Worm (Caenorhabditis elegans) whole organism, L4 larva: Measurements from ENCODE around the gene erfa-3.

Experiments
- D1046.2 ChIP-seq: fragments of 200-800 bp; sonication (Bioruptor generic); IDR thresholded peaks from 2 replicates; pipeline ENCODE4 v1.3.6; 2022; ENCODE audit warnings: missing genetic modification characterization, missing compliant biosample characterization
- T26A8.4 ChIP-seq: fragments of 200-800 bp; sonication (Bioruptor generic); IDR thresholded peaks from 2 replicates; pipeline ENCODE4 v1.3.6; 2022; ENCODE audit warnings: missing genetic modification characterization, missing compliant biosample characterization
- Y105C5A.15 ChIP-seq: fragments of 200-800 bp; sonication (Bioruptor generic); IDR thresholded peaks from 2 replicates; pipeline ENCODE4 v1.3.6; 2022; ENCODE audit warnings: missing genetic modification characterization, missing compliant biosample characterization
- aha-1 ChIP-seq: fragments of 150-350 bp; peaks from one replicate; lab custom pipeline; 2014; ENCODE audit warnings: missing biosample characterization, missing genetic modification characterization
- aly-2 ChIP-seq: sonication (generic microtip); optimal IDR thresholded peaks from 2 replicates; lab custom pipeline; 2018; ENCODE audit warnings: missing biosample characterization, missing genetic modification characterization
- ama-1 ChIP-seq: fragments of 150-350 bp; optimal IDR thresholded peaks from 2 replicates; lab custom pipeline; 2014; ENCODE audit warnings: inconsistent platforms, mixed read lengths
- ceh-82 ChIP-seq: sonication (generic microtip); optimal IDR thresholded peaks from 2 replicates; lab custom pipeline; 2017; ENCODE audit warnings: missing biosample characterization, missing genetic modification characterization
- cey-2 ChIP-seq: sonication (generic microtip); optimal IDR thresholded peaks from 3 replicates; lab custom pipeline; 2017; ENCODE audit warnings: missing genetic modification characterization, mild to moderate bottlenecking, missing compliant biosample characterization, antibody characterized with exemption, borderline replicate concordance; ENCODE audit not compliant: insufficient read depth
- ctbp-1 ChIP-seq: fragments of 200-800 bp; sonication (Bioruptor generic); IDR thresholded peaks from 2 replicates; pipeline ENCODE4 v1.3.6; 2022; ENCODE audit warnings: missing genetic modification reagents, missing genetic modification characterization, missing compliant biosample characterization
- daf-19 ChIP-seq: fragments of 200-800 bp; sonication (Bioruptor generic); conservative IDR thresholded peaks from 2 replicates; pipeline ENCODE4 v1.3.6; 2022; ENCODE audit warnings: missing genetic modification characterization, missing compliant biosample characterization
- dmd-9 ChIP-seq: fragments of 200-800 bp; sonication (Bioruptor generic); IDR thresholded peaks from 2 replicates; pipeline ENCODE4 v1.3.6; 2022; ENCODE audit warnings: missing genetic modification reagents, missing genetic modification characterization, missing compliant biosample characterization
- duxl-1 ChIP-seq: sonication (generic microtip); optimal IDR thresholded peaks from 2 replicates; lab custom pipeline; 2016; ENCODE audit warnings: mild to moderate bottlenecking, missing genetic modification characterization, moderate library complexity, missing compliant biosample characterization; ENCODE audit not compliant: poor library complexity
- dve-1 ChIP-seq: sonication (generic microtip); optimal IDR thresholded peaks from 2 replicates; lab custom pipeline; 2017; ENCODE audit warnings: antibody characterized with exemption, mild to moderate bottlenecking, missing genetic modification characterization, missing compliant biosample characterization; ENCODE audit not compliant: insufficient read depth
- egl-43 ChIP-seq: fragments of 200-800 bp; sonication (Bioruptor generic); IDR thresholded peaks from 2 replicates; pipeline ENCODE4 v1.3.6; 2022; ENCODE audit warnings: missing genetic modification reagents, missing genetic modification characterization, missing compliant biosample characterization
- fos-1 ChIP-seq: fragments of 150-350 bp; optimal IDR thresholded peaks from 2 replicates; lab custom pipeline; 2014; ENCODE audit warnings: missing biosample characterization, missing genetic modification characterization
- gei-8 ChIP-seq: fragments of 200-800 bp; sonication (Bioruptor generic); optimal IDR thresholded peaks from 2 replicates; lab custom pipeline; 2018; ENCODE audit warnings: mild to moderate bottlenecking, missing genetic modification characterization, missing compliant biosample characterization
- hif-1 ChIP-seq, 2 experiments: sonication (generic microtip); optimal IDR thresholded peaks; 2 replicates each; lab custom pipeline; 2016 to 2017; ENCODE audit warnings: missing compliant biosample characterization in 2 of 2, missing genetic modification characterization in 2 of 2, missing genetic modification reagents in 2 of 2, missing genotype in 2 of 2, mild to moderate bottlenecking in 1 of 2
- hlh-30 ChIP-seq: sonication (generic microtip); optimal IDR thresholded peaks from 2 replicates; lab custom pipeline; 2017; ENCODE audit warnings: antibody characterized with exemption, mild to moderate bottlenecking, missing genetic modification characterization, missing compliant biosample characterization; ENCODE audit not compliant: insufficient read depth
- jun-1 ChIP-seq: fragments of 150-350 bp; optimal IDR thresholded peaks from 2 replicates; lab custom pipeline; 2014; ENCODE audit warnings: missing biosample characterization, missing genetic modification reagents, missing genetic modification characterization
- lin-38 ChIP-seq: fragments of 200-800 bp; sonication (Bioruptor generic); IDR thresholded peaks from 2 replicates; pipeline ENCODE4 v1.3.6; 2022; ENCODE audit warnings: missing genetic modification reagents, missing genetic modification characterization, missing compliant biosample characterization
- madf-5 ChIP-seq, 2 experiments: fragments of 200-800 bp; sonication (Bioruptor generic); IDR thresholded peaks; 2 replicates each; pipeline ENCODE4 v1.3.6; 2022; ENCODE audit warnings: missing compliant biosample characterization in 2 of 2, missing genetic modification characterization in 2 of 2
- madf-9 ChIP-seq: fragments of 200-800 bp; sonication (Bioruptor generic); conservative IDR thresholded peaks from 2 replicates; pipeline ENCODE4 v1.3.6; 2022; ENCODE audit warnings: missing genetic modification reagents, missing genetic modification characterization, missing compliant biosample characterization
- mdl-1 ChIP-seq, 2 experiments: fragments of 150-350 bp in 1 of 2; sonication (generic microtip) in 1 of 2; optimal IDR thresholded peaks; 2 replicates each; lab custom pipeline; 2014 to 2017; ENCODE audit warnings: missing biosample characterization in 2 of 2, missing genetic modification characterization in 2 of 2
- mep-1 ChIP-seq: fragments of 150-350 bp; sonication (generic microtip); optimal IDR thresholded peaks from 3 replicates; lab custom pipeline; 2014; ENCODE audit warnings: missing biosample characterization, missing genetic modification characterization
- mes-2 ChIP-seq: sonication (generic microtip); optimal IDR thresholded peaks from 2 replicates; lab custom pipeline; 2016; ENCODE audit warnings: missing genotype, mild to moderate bottlenecking, missing genetic modification characterization, missing compliant biosample characterization; ENCODE audit not compliant: poor library complexity, severe bottlenecking
- mxl-2 ChIP-seq: fragments of 200-800 bp; sonication (Bioruptor generic); conservative IDR thresholded peaks from 2 replicates; pipeline ENCODE4 v1.3.6; 2022; ENCODE audit warnings: missing genetic modification reagents, missing genetic modification characterization, missing compliant biosample characterization
- mxl-3 ChIP-seq: fragments of 200-800 bp; sonication (Bioruptor generic); optimal IDR thresholded peaks from 2 replicates; lab custom pipeline; 2018; ENCODE audit warnings: mild to moderate bottlenecking, missing genetic modification characterization, missing compliant biosample characterization
- nhr-11 ChIP-seq: fragments of 150-350 bp; optimal IDR thresholded peaks from 2 replicates; lab custom pipeline; 2014; ENCODE audit warnings: missing biosample characterization, missing genetic modification characterization
- nhr-237 ChIP-seq: sonication (generic microtip); optimal IDR thresholded peaks from 2 replicates; lab custom pipeline; 2017; ENCODE audit warnings: missing biosample characterization, missing genetic modification characterization
- nhr-25 ChIP-seq: sonication (generic microtip); optimal IDR thresholded peaks from 2 replicates; lab custom pipeline; 2017; ENCODE audit warnings: missing genetic modification characterization, mild to moderate bottlenecking, missing compliant biosample characterization, antibody characterized with exemption, moderate library complexity, borderline replicate concordance; ENCODE audit not compliant: insufficient read depth
- nhr-41 ChIP-seq: fragments of 200-800 bp; sonication (Bioruptor generic); IDR thresholded peaks from 2 replicates; pipeline ENCODE4 v1.3.6; 2022; ENCODE audit warnings: missing genetic modification reagents, missing genetic modification characterization, missing compliant biosample characterization
- nhr-48 ChIP-seq: sonication (generic microtip); optimal IDR thresholded peaks from 2 replicates; lab custom pipeline; 2016; ENCODE audit warnings: mild to moderate bottlenecking, missing genetic modification characterization, missing compliant biosample characterization
- nhr-76 ChIP-seq: fragments of 150-350 bp; optimal IDR thresholded peaks from 2 replicates; lab custom pipeline; 2014; ENCODE audit warnings: missing biosample characterization, missing genetic modification characterization
- nhr-77 ChIP-seq: fragments of 150-350 bp; optimal IDR thresholded peaks from 2 replicates; lab custom pipeline; 2014; ENCODE audit warnings: missing biosample characterization, missing genetic modification characterization
- set-16 ChIP-seq: fragments of 200-800 bp; sonication (Bioruptor generic); IDR thresholded peaks from 2 replicates; pipeline ENCODE4 v1.3.6; 2022; ENCODE audit warnings: missing genetic modification reagents, missing genetic modification characterization, missing compliant biosample characterization
- tag-97 ChIP-seq: fragments of 200-800 bp; sonication (Bioruptor generic); IDR thresholded peaks from 2 replicates; pipeline ENCODE4 v1.3.6; 2022; ENCODE audit warnings: missing genetic modification characterization, missing compliant biosample characterization
- tra-1 ChIP-seq: fragments of 200-800 bp; sonication (Bioruptor generic); IDR thresholded peaks from 2 replicates; pipeline ENCODE4 v1.3.6; 2022; ENCODE audit warnings: missing genetic modification reagents, missing genetic modification characterization, missing compliant biosample characterization
- unc-62 ChIP-seq, 3 experiments: fragments of 150-350 bp in 1 of 3; sonication (generic microtip); optimal IDR thresholded peaks in 2 of 3; peaks in 1 of 3; 1 replicate in 1 of 3; 2 replicates in 2 of 3; lab custom pipeline; 2014 to 2017; ENCODE audit warnings: missing biosample characterization in 3 of 3, missing genetic modification characterization in 3 of 3, missing genetic modification reagents in 3 of 3, missing genotype in 1 of 3
- zfp-3 ChIP-seq: fragments of 200-800 bp; sonication (Bioruptor generic); conservative IDR thresholded peaks from 2 replicates; pipeline ENCODE4 v1.3.6; 2022; ENCODE audit warnings: missing genetic modification reagents, missing genetic modification characterization, missing compliant biosample characterization
- ztf-7 ChIP-seq: fragments of 150-350 bp; optimal IDR thresholded peaks from 2 replicates; lab custom pipeline; 2014; ENCODE audit warnings: missing biosample characterization, missing genetic modification characterization

The erfa-3 gene

ce11 chrV:11146958-11147779 is 34.3 kb upstream of the erfa-3 start, which contains the start of the genes T19C4.24 and nlp-33:
TSS of gene T19C4.24 (minus strand) at chrV:11147008.
TSS of gene nlp-33 (plus strand) at chrV:11147346.
- no peak for TF ChIP-seq nhr-76 (tag; lab: Kevin White, UChicago)
- peak; percentile 49 for TF ChIP-seq hlh-30 (tag; lab: Kevin White, UChicago)
- peak; percentile 50 for TF ChIP-seq gei-8 (GFP tag; lab: Kevin White, UChicago)
- peak; percentile 94 for TF ChIP-seq ama-1 (lab: Kevin White, UChicago)
- TF ChIP-seq nhr-25 (tag; lab: Kevin White, UChicago) = peak; percentile 78
- 0 out of 2 replicates have a peak, but pooled peaks have one; percentile 50 for TF ChIP-seq mxl-2
- 0 out of 2 replicates have a peak, but pooled peaks have one; percentile 14 for TF ChIP-seq egl-43
- TF ChIP-seq lin-38 (GFP tag; lab: Robert Waterston, UW) = no peak
- no peak for TF ChIP-seq madf-5 (GFP tag; IDR thresholded peaks at IDR 0.05; lab: Robert Waterston, UW)
- TF ChIP-seq ctbp-1 (GFP tag; lab: Robert Waterston, UW) = 0 out of 2 replicates have a peak, but pooled peaks have one; percentile 15
- TF ChIP-seq madf-9 (GFP tag; lab: Robert Waterston, UW) = 0 out of 2 replicates have a peak, but pooled peaks have one; percentile 4
- TF ChIP-seq nhr-77 (tag; lab: Kevin White, UChicago) = no peak
- no peak for TF ChIP-seq tra-1 (GFP tag; lab: Robert Waterston, UW)
- peak in 1 of 2 experiments; percentile 97 for TF ChIP-seq unc-62 (GFP tag; optimal IDR thresholded peaks at IDR 0.05 in 1 of 2; lab: Kevin White, UChicago)
- TF ChIP-seq unc-62 (tag; optimal IDR thresholded peaks at IDR 0.05; lab: Kevin White, UChicago) = no peak

DNA sequence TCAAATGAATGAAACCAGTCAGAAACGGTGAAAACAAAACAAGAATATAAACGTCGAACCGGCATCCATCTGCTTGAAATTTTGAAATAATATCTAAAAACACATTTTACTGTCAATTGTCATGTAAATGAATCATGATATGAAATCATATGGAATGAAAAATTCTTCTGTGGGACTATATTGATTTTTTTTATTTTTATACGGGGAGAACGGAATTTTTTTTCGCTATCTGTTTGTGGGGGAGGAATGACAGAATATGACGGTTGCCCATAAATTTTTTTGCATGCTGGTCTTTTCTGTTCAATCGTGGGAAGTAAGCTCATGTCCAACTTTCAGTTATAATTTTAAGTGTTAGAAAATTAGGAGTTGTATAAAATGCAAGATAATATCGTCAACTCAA is 31.8 kb upstream of the erfa-3 start, which contains the start of gene C06H2.7:
Gene C06H2.7, minus strand, starts transcription at position 101 of the 400 bp plus-strand sequence.
- TF ChIP-seq ctbp-1 (GFP tag; lab: Robert Waterston, UW) (no peak), set-16 (GFP tag; lab: Robert Waterston, UW) (no peak), mxl-3 (GFP tag; lab: Kevin White, UChicago) (no peak), nhr-48 (tag; lab: Kevin White, UChicago) (no peak), zfp-3 (GFP tag; lab: Robert Waterston, UW) (no peak), mxl-2 (no peak), D1046.2 (GFP tag; lab: Robert Waterston, UW) (no peak), aly-2 (tag; lab: Kevin White, UChicago) (no peak), gei-8 (GFP tag; lab: Kevin White, UChicago) (no peak), mep-1 (tag; lab: Kevin White, UChicago) (no peak), fos-1 (tag; lab: Kevin White, UChicago) (no peak), tra-1 (GFP tag; lab: Robert Waterston, UW) (no peak), hif-1 (tag; optimal IDR thresholded peaks at IDR 0.05; lab: Kevin White, UChicago) (no peak), mes-2 (tag; lab: Kevin White, UChicago) (no peak), mdl-1 (tag; optimal IDR thresholded peaks at IDR 0.05; lab: Kevin White, UChicago) (no peak), nhr-77 (tag; lab: Kevin White, UChicago) (no peak)
- TF ChIP-seq, all 104 proteins: peak for 0

ce11 chrV:11141179-11141578 is 28.3 kb upstream of the erfa-3 start, which contains the start of gene folt-1:
TSS of gene folt-1 (plus strand) at chrV:11141479.
- TF ChIP-seq T26A8.4 (GFP tag; lab: Robert Waterston, UW) (no peak), dmd-9 (GFP tag; lab: Robert Waterston, UW) (no peak), set-16 (GFP tag; lab: Robert Waterston, UW) (no peak), gei-8 (GFP tag; lab: Kevin White, UChicago) (no peak), cey-2 (tag; lab: Kevin White, UChicago) (no peak), nhr-11 (tag; lab: Kevin White, UChicago) (no peak)
- TF ChIP-seq, all 104 proteins: peak for 0

- TF ChIP-seq nhr-237 (tag; lab: Kevin White, UChicago) = no peak
- TF ChIP-seq dve-1 (tag; lab: Kevin White, UChicago) = peak; percentile 12
- no peak for TF ChIP-seq duxl-1 (tag; lab: Kevin White, UChicago)
- peak; percentile 73 for TF ChIP-seq aha-1
- no peak for TF ChIP-seq ceh-82 (tag; lab: Kevin White, UChicago)
- TF ChIP-seq tag-97 (GFP tag; lab: Robert Waterston, UW) = no peak
- TF ChIP-seq nhr-76 (tag; lab: Kevin White, UChicago) = no peak
- TF ChIP-seq T26A8.4 (GFP tag; lab: Robert Waterston, UW) = no peak
- TF ChIP-seq ztf-7 (tag; lab: Kevin White, UChicago) = no peak
- no peak for TF ChIP-seq nhr-25 (tag; lab: Kevin White, UChicago)
- TF ChIP-seq mes-2 (tag; lab: Kevin White, UChicago) = no peak
- no peak for TF ChIP-seq Y105C5A.15 (GFP tag; lab: Robert Waterston, UW)
- no peak for TF ChIP-seq lin-38 (GFP tag; lab: Robert Waterston, UW)
- no peak for TF ChIP-seq nhr-41 (GFP tag; lab: Robert Waterston, UW)
- no peak for TF ChIP-seq jun-1 (tag; lab: Kevin White, UChicago)
- no peak for TF ChIP-seq daf-19
These were observed 27.4 kb upstream of the erfa-3 start for ce11 chrV:11140326-11140725.
